Fruit fly (Drosophila melanogaster) whole organism, embryonic: ENCODE data around the gene CG10694.

ENCODE experiments used
- Atf6 ChIP-seq: fragments of 200-800 bp; sonication (Bioruptor generic); IDR thresholded peaks from 2 replicates; pipeline ENCODE4 v1.3.6; 2022; ENCODE audit warnings: missing biosample characterization, missing genetic modification characterization
- B-H1 ChIP-seq: fragments of 200-800 bp; sonication (Bioruptor generic); IDR thresholded peaks from 3 replicates; pipeline ENCODE4 v1.3.6; 2022; ENCODE audit warnings: missing biosample characterization, missing genetic modification characterization
- CG11456 ChIP-seq: fragments of 200-800 bp; sonication (Bioruptor generic); IDR thresholded peaks from 3 replicates; pipeline ENCODE4 v1.3.6; 2022; ENCODE audit warnings: missing biosample characterization, missing genetic modification characterization
- CG11723 ChIP-seq: fragments of 200-800 bp; sonication (Bioruptor generic); optimal IDR thresholded peaks from 2 replicates; lab custom pipeline; 2017; ENCODE audit warnings: missing biosample characterization, mild to moderate bottlenecking, missing genetic modification characterization
- CG1602 ChIP-seq: fragments of 200-800 bp; sonication (Bioruptor generic); optimal IDR thresholded peaks from 3 replicates; lab custom pipeline; 2016; ENCODE audit warnings: missing biosample characterization, missing genetic modification characterization
- CG1603 ChIP-seq: fragments of 200-800 bp; sonication (Bioruptor generic); optimal IDR thresholded peaks from 2 replicates; lab custom pipeline; 2019; ENCODE audit warnings: missing biosample characterization, mild to moderate bottlenecking, missing genetic modification characterization, moderate library complexity
- CG17328 ChIP-seq: fragments of 200-800 bp; sonication (Bioruptor generic); IDR thresholded peaks from 2 replicates; pipeline ENCODE4 v1.3.6; 2022; ENCODE audit warnings: missing biosample characterization, missing genetic modification characterization
- CG17612 ChIP-seq: fragments of 200-800 bp; sonication (Bioruptor generic); IDR thresholded peaks from 2 replicates; pipeline ENCODE4 v1.3.6; 2022; ENCODE audit warnings: missing biosample characterization, missing genetic modification characterization
- CG17802 ChIP-seq: fragments of 200-800 bp; sonication (Bioruptor generic); optimal IDR thresholded peaks from 2 replicates; lab custom pipeline; 2018; ENCODE audit warnings: missing biosample characterization, mild to moderate bottlenecking, missing genetic modification characterization, moderate library complexity
- CG2120 ChIP-seq: fragments of 200-800 bp; sonication (Bioruptor generic); optimal IDR thresholded peaks from 3 replicates; lab custom pipeline; 2016; ENCODE audit warnings: missing biosample characterization, missing genetic modification characterization
- CG2678 ChIP-seq: fragments of 200-800 bp; sonication (Bioruptor generic); optimal IDR thresholded peaks from 3 replicates; lab custom pipeline; 2019; ENCODE audit warnings: missing biosample characterization, mild to moderate bottlenecking, missing genetic modification characterization, moderate library complexity
- CG2889 ChIP-seq: fragments of 200-800 bp; sonication (Bioruptor generic); IDR thresholded peaks from 3 replicates; pipeline ENCODE4 v1.3.6; 2022; ENCODE audit warnings: missing biosample characterization, missing genetic modification characterization
- CG30431 ChIP-seq: fragments of 200-800 bp; sonication (Bioruptor generic); optimal IDR thresholded peaks from 2 replicates; lab custom pipeline; 2017; ENCODE audit warnings: missing biosample characterization, missing genetic modification characterization
- CG3065 ChIP-seq: fragments of 200-800 bp; sonication (Bioruptor generic); optimal IDR thresholded peaks from 2 replicates; lab custom pipeline; 2016; ENCODE audit warnings: missing biosample characterization, missing genetic modification characterization
- CG34224 ChIP-seq: fragments of 200-800 bp; sonication (Bioruptor generic); IDR thresholded peaks from 3 replicates; pipeline ENCODE4 v1.3.6; 2022; ENCODE audit warnings: missing biosample characterization, missing genetic modification characterization; ENCODE audit not compliant: partially characterized antibody
- CG34376 ChIP-seq: fragments of 200-800 bp; sonication (Bioruptor generic); optimal IDR thresholded peaks from 2 replicates; lab custom pipeline; 2018; ENCODE audit warnings: missing biosample characterization, mild to moderate bottlenecking, missing genetic modification characterization
- CG3847 ChIP-seq: fragments of 200-800 bp; sonication (Bioruptor generic); IDR thresholded peaks from 2 replicates; pipeline ENCODE4 v1.3.6; 2022; ENCODE audit warnings: missing biosample characterization, missing genetic modification characterization
- CTCF ChIP-seq: fragments of 200-800 bp; sonication (Bioruptor generic); optimal IDR thresholded peaks from 2 replicates; lab custom pipeline; 2017; ENCODE audit warnings: missing biosample characterization, mild to moderate bottlenecking, missing genetic modification characterization, moderate library complexity
- Dip3 ChIP-seq: fragments of 200-800 bp; sonication (Bioruptor generic); optimal IDR thresholded peaks from 3 replicates; lab custom pipeline; 2016; ENCODE audit warnings: missing biosample characterization, missing genetic modification characterization
- E2f2 ChIP-seq: fragments of 200-800 bp; sonication (Bioruptor generic); IDR thresholded peaks from 2 replicates; pipeline ENCODE4 v1.3.6; 2022; ENCODE audit warnings: missing biosample characterization, missing genetic modification characterization
- Fer2 ChIP-seq: fragments of 200-800 bp; sonication (Bioruptor generic); optimal IDR thresholded peaks from 2 replicates; lab custom pipeline; 2018; ENCODE audit warnings: missing biosample characterization, mild to moderate bottlenecking, missing genetic modification characterization, moderate library complexity
- GATAe ChIP-seq: fragments of 200-800 bp; sonication (Bioruptor generic); conservative IDR thresholded peaks from 2 replicates; pipeline ENCODE4 v1.3.6; 2022; ENCODE audit warnings: missing biosample characterization, missing genetic modification characterization
- HmgZ ChIP-seq: fragments of 200-800 bp; sonication (Bioruptor generic); optimal IDR thresholded peaks from 2 replicates; lab custom pipeline; 2018; ENCODE audit warnings: missing biosample characterization, mild to moderate bottlenecking, missing genetic modification characterization
- Kr ChIP-seq: fragments of 200-800 bp; sonication (Bioruptor generic); optimal IDR thresholded peaks from 2 replicates; lab custom pipeline; 2017; ENCODE audit warnings: missing biosample characterization, mild to moderate bottlenecking, missing genetic modification characterization
- Meics ChIP-seq: fragments of 200-800 bp; sonication (Bioruptor generic); optimal IDR thresholded peaks from 2 replicates; lab custom pipeline; 2017; ENCODE audit warnings: missing biosample characterization, mild to moderate bottlenecking, missing genetic modification characterization
- Poxn ChIP-seq: fragments of 200-800 bp; sonication (Bioruptor generic); IDR thresholded peaks from 2 replicates; pipeline ENCODE4 v1.3.6; 2022; ENCODE audit warnings: missing biosample characterization, missing genetic modification characterization
- Ptx1 ChIP-seq: fragments of 200-800 bp; sonication (Bioruptor generic); IDR thresholded peaks from 2 replicates; pipeline ENCODE4 v1.3.6; 2022; ENCODE audit warnings: missing biosample characterization, missing genetic modification characterization
- Side ChIP-seq: fragments of 200-800 bp; sonication (Bioruptor generic); optimal IDR thresholded peaks from 2 replicates; lab custom pipeline; 2016; ENCODE audit warnings: missing biosample characterization, missing genetic modification characterization
- Taf1 ChIP-seq: fragments of 200-800 bp; sonication (Bioruptor generic); IDR thresholded peaks from 2 replicates; pipeline ENCODE4 v1.3.6; 2022; ENCODE audit warnings: missing biosample characterization, missing genetic modification characterization
- ara ChIP-seq: fragments of 200-800 bp; sonication (Bioruptor generic); IDR thresholded peaks from 2 replicates; pipeline ENCODE4 v1.3.6; 2022; ENCODE audit warnings: missing biosample characterization, missing genetic modification characterization
- ato ChIP-seq: fragments of 200-800 bp; sonication (Bioruptor generic); IDR thresholded peaks from 2 replicates; pipeline ENCODE4 v1.3.6; 2022; ENCODE audit warnings: missing biosample characterization, missing genetic modification characterization; ENCODE audit not compliant: partially characterized antibody
- br ChIP-seq: fragments of >200 bp; optimal IDR thresholded peaks from 2 replicates; lab custom pipeline; 2017
- corto ChIP-seq: fragments of 200-800 bp; sonication (Bioruptor generic); optimal IDR thresholded peaks from 2 replicates; lab custom pipeline; 2016; ENCODE audit warnings: missing biosample characterization, mild to moderate bottlenecking, missing genetic modification characterization, moderate library complexity
- crol ChIP-seq: fragments of 200-800 bp; sonication (Bioruptor generic); IDR thresholded peaks from 2 replicates; pipeline ENCODE4 v1.3.6; 2022; ENCODE audit warnings: missing biosample characterization, missing genetic modification characterization
- dati ChIP-seq: fragments of 200-800 bp; sonication (Bioruptor generic); IDR thresholded peaks from 2 replicates; pipeline ENCODE4 v1.3.6; 2022; ENCODE audit warnings: missing biosample characterization, missing genetic modification characterization
- dpn ChIP-seq, 2 experiments: fragments of 200-800 bp; sonication (Bioruptor generic); optimal IDR thresholded peaks; 3 replicates each; lab custom pipeline; 2016; ENCODE audit warnings: missing biosample characterization in 2 of 2, missing genetic modification characterization in 2 of 2
- ems ChIP-seq: fragments of 200-800 bp; sonication (Bioruptor generic); optimal IDR thresholded peaks from 3 replicates; lab custom pipeline; 2016; ENCODE audit warnings: missing biosample characterization, missing genetic modification characterization
- eyg ChIP-seq: fragments of 200-800 bp; sonication (Bioruptor generic); optimal IDR thresholded peaks from 3 replicates; lab custom pipeline; 2016; ENCODE audit warnings: missing biosample characterization, missing genetic modification characterization
- fd64A ChIP-seq: fragments of 200-800 bp; sonication (Bioruptor generic); optimal IDR thresholded peaks from 3 replicates; lab custom pipeline; 2018; ENCODE audit warnings: missing biosample characterization, mild to moderate bottlenecking, missing genetic modification characterization
- gro ChIP-seq: fragments of 200-800 bp; sonication (Bioruptor generic); optimal IDR thresholded peaks from 2 replicates; lab custom pipeline; 2016; ENCODE audit warnings: missing biosample characterization, missing genetic modification characterization
- gsb-n ChIP-seq: fragments of 200-800 bp; sonication (Bioruptor generic); optimal IDR thresholded peaks from 3 replicates; lab custom pipeline; 2018; ENCODE audit warnings: missing biosample characterization, mild to moderate bottlenecking, missing genetic modification characterization
- ham ChIP-seq: fragments of 200-800 bp; sonication (Bioruptor generic); IDR thresholded peaks from 2 replicates; pipeline ENCODE4 v1.3.6; 2022; ENCODE audit warnings: missing biosample characterization, missing genetic modification characterization
- jigr1 ChIP-seq: fragments of 200-800 bp; sonication (Bioruptor generic); IDR thresholded peaks from 3 replicates; pipeline ENCODE4 v1.3.6; 2022; ENCODE audit warnings: missing biosample characterization, missing genetic modification characterization
- odd ChIP-seq: fragments of 200-800 bp; sonication (Bioruptor generic); optimal IDR thresholded peaks from 2 replicates; lab custom pipeline; 2017; ENCODE audit warnings: missing biosample characterization, mild to moderate bottlenecking, missing genetic modification characterization
- org-1 ChIP-seq: fragments of 200-800 bp; sonication (Bioruptor generic); optimal IDR thresholded peaks from 2 replicates; lab custom pipeline; 2017; ENCODE audit warnings: missing biosample characterization, missing genetic modification characterization
- sens ChIP-seq: fragments of 200-800 bp; sonication (Bioruptor generic); peaks from one replicate; lab custom pipeline; 2016; ENCODE audit warnings: missing biosample characterization, missing genetic modification characterization
- seq ChIP-seq: fragments of 200-800 bp; sonication (Bioruptor generic); IDR thresholded peaks from 2 replicates; pipeline ENCODE4 v1.3.6; 2022; ENCODE audit warnings: missing biosample characterization, missing genetic modification characterization
- sima ChIP-seq: fragments of 200-800 bp; sonication (Bioruptor generic); optimal IDR thresholded peaks from 2 replicates; lab custom pipeline; 2016; ENCODE audit warnings: missing biosample characterization, missing genetic modification characterization
- sisA ChIP-seq: fragments of 200-800 bp; sonication (Bioruptor generic); IDR thresholded peaks from 2 replicates; pipeline ENCODE4 v1.3.6; 2022; ENCODE audit warnings: missing biosample characterization, missing genetic modification characterization
- twi ChIP-seq: fragments of 200-800 bp; optimal IDR thresholded peaks from 2 replicates; lab custom pipeline; 2019; ENCODE audit warnings: missing biosample characterization, mild to moderate bottlenecking, missing genetic modification characterization, moderate library complexity
- vvl ChIP-seq: fragments of 200-800 bp; sonication (Bioruptor generic); IDR thresholded peaks from 2 replicates; pipeline ENCODE4 v1.3.6; 2022; ENCODE audit warnings: missing biosample characterization, missing genetic modification characterization
- yki ChIP-seq: fragments of >200 bp; optimal IDR thresholded peaks from 3 replicates; lab custom pipeline; 2018

CG10694 gene

dm6 chr3R:24112320-24113069, 5.3 kb downstream of the CG10694 start, which contains the start of gene CG13605 (continued):
- TF ChIP-seq CG1603 (tag; lab: Kevin White, UChicago) (peak; percentile 36), CG3065 (GFP tag; lab: Kevin White, UChicago) (peak; percentile 3), ems (peak; percentile 32), CG17328 (GFP tag; lab: Robert Waterston, UW) (peak; percentile 69), seq (peak; percentile 68), Dip3 (GFP tag; lab: Kevin White, UChicago) (peak; percentile 48), fd64A (GFP tag; lab: Kevin White, UChicago) (no peak), CG3847 (GFP tag; lab: Robert Waterston, UW) (peak; percentile 26; the same call in 1 of the 2 replicates), ara (GFP tag; lab: Robert Waterston, UW) (peak; percentile 44; the same call in 1 of the 2 replicates), Poxn (GFP tag; lab: Robert Waterston, UW) (no peak), Kr (no peak), twi (tag; lab: Kevin White, UChicago) (peak; percentile 28), CG30431 (peak; percentile 30), CG2889 (0 out of 3 replicates have a peak, but pooled peaks have one; percentile 35), Meics (peak; percentile 93), CG34376 (GFP tag; lab: Kevin White, UChicago) (peak; percentile 21), br (lab: Kevin White, UChicago) (no peak), ato (GFP tag; lab: Robert Waterston, UW) (no peak), eyg (GFP tag; lab: Kevin White, UChicago) (no peak), B-H1 (GFP tag; lab: Robert Waterston, UW) (peak; percentile 59; the same call in 2 of the 3 replicates), org-1 (GFP tag; lab: Kevin White, UChicago) (peak; percentile 58), odd (peak; percentile 72), Atf6 (GFP tag; lab: Robert Waterston, UW) (peak; percentile 69), Side (peak; percentile 35), sisA (peak; percentile 54; the same call in 1 of the 2 replicates), gsb-n (tag; lab: Kevin White, UChicago) (peak; percentile 29), Fer2 (tag; lab: Kevin White, UChicago) (peak; percentile 26), corto (GFP tag; lab: Kevin White, UChicago) (peak; percentile 22), CG34224 (GFP tag; lab: Robert Waterston, UW) (0 out of 3 replicates have a peak, but pooled peaks have one; percentile 44), CG17612 (GFP tag; lab: Robert Waterston, UW) (peak; percentile 14; the same call in 1 of the 2 replicates), CG2678 (peak; percentile 87), sima (GFP tag; lab: Kevin White, UChicago) (no peak), Taf1 (GFP tag; lab: Robert Waterston, UW) (peak; percentile 61; the same call in 1 of the 2 replicates), gro (GFP tag; lab: Kevin White, UChicago) (peak; percentile 63), E2f2 (peak; percentile 83), GATAe (no peak), CG17802 (tag; lab: Kevin White, UChicago) (no peak), CTCF (peak; percentile 63), yki (lab: Kevin White, UChicago) (no peak), dati (GFP tag; lab: Robert Waterston, UW) (0 out of 2 replicates have a peak, but pooled peaks have one; percentile 42), sens (GFP tag; lab: Kevin White, UChicago) (peak; percentile 79), crol (GFP tag; lab: Robert Waterston, UW) (no peak), HmgZ (tag; lab: Kevin White, UChicago) (peak; percentile 26), CG11723 (GFP tag; lab: Kevin White, UChicago) (peak; percentile 52), vvl (GFP tag; lab: Robert Waterston, UW) (peak; percentile 91), CG2120 (GFP tag; lab: Kevin White, UChicago) (peak; percentile 84), ham (GFP tag; lab: Robert Waterston, UW) (no peak), CG11456 (GFP tag; lab: Robert Waterston, UW) (peak; percentile 85), CG1602 (peak; percentile 27), Ptx1 (GFP tag; lab: Robert Waterston, UW) (peak; percentile 74), dpn (GFP tag; optimal IDR thresholded peaks at IDR 0.05; lab: Kevin White, UChicago) (peak; percentile 65 to 83), jigr1 (GFP tag; lab: Robert Waterston, UW) (no peak)
